Fruit fly (Drosophila melanogaster) whole organism, embryonic: ENCODE data around the gene His3.3A.

ENCODE experiments used
- CG10321 ChIP-seq: fragments of 200-800 bp; sonication (Bioruptor generic); IDR thresholded peaks from 2 replicates; pipeline ENCODE4 v1.3.6; 2022; ENCODE audit warnings: missing biosample characterization, missing genetic modification characterization
- CG11093 ChIP-seq: fragments of 200-800 bp; sonication (Bioruptor generic); IDR thresholded peaks from 3 replicates; pipeline ENCODE4 v1.3.6; 2022; ENCODE audit warnings: missing biosample characterization, missing genetic modification characterization
- CG11696 ChIP-seq: fragments of 200-800 bp; sonication (Bioruptor generic); IDR thresholded peaks from 2 replicates; pipeline ENCODE4 v1.3.6; 2022; ENCODE audit warnings: missing biosample characterization, missing genetic modification characterization
- CG13296 ChIP-seq: fragments of 200-800 bp; sonication (Bioruptor generic); optimal IDR thresholded peaks from 3 replicates; lab custom pipeline; 2018; ENCODE audit warnings: missing biosample characterization, mild to moderate bottlenecking, missing genetic modification characterization
- CG14441 ChIP-seq: fragments of 200-800 bp; sonication (Bioruptor generic); IDR thresholded peaks from 2 replicates; pipeline ENCODE4 v1.3.6; 2022; ENCODE audit warnings: missing biosample characterization, missing genetic modification characterization
- CG1602 ChIP-seq: fragments of 200-800 bp; sonication (Bioruptor generic); optimal IDR thresholded peaks from 3 replicates; lab custom pipeline; 2016; ENCODE audit warnings: missing biosample characterization, missing genetic modification characterization
- CG18764 ChIP-seq: fragments of 200-800 bp; sonication (Bioruptor generic); optimal IDR thresholded peaks from 3 replicates; lab custom pipeline; 2016; ENCODE audit warnings: missing biosample characterization, missing genetic modification characterization
- CG33213 ChIP-seq: fragments of 200-800 bp; sonication (Bioruptor generic); optimal IDR thresholded peaks from 3 replicates; lab custom pipeline; 2016; ENCODE audit warnings: missing biosample characterization, missing genetic modification characterization
- CG4820 ChIP-seq: fragments of 200-800 bp; sonication (Bioruptor generic); optimal IDR thresholded peaks from 3 replicates; lab custom pipeline; 2016; ENCODE audit warnings: missing biosample characterization, missing genetic modification characterization
- CG7839 ChIP-seq: fragments of 200-800 bp; sonication (Bioruptor generic); optimal IDR thresholded peaks from 3 replicates; lab custom pipeline; 2018; ENCODE audit warnings: missing biosample characterization, mild to moderate bottlenecking, missing genetic modification characterization, moderate library complexity
- CG7987 ChIP-seq: fragments of 200-800 bp; sonication (Bioruptor generic); optimal IDR thresholded peaks from 2 replicates; lab custom pipeline; 2018; ENCODE audit warnings: missing biosample characterization, mild to moderate bottlenecking, missing genetic modification characterization, moderate library complexity
- CTCF ChIP-seq: fragments of 200-800 bp; sonication (Bioruptor generic); optimal IDR thresholded peaks from 2 replicates; lab custom pipeline; 2017; ENCODE audit warnings: missing biosample characterization, mild to moderate bottlenecking, missing genetic modification characterization, moderate library complexity
- Camta ChIP-seq: fragments of 200-800 bp; sonication (Bioruptor generic); optimal IDR thresholded peaks from 2 replicates; lab custom pipeline; 2016; ENCODE audit warnings: missing biosample characterization, missing genetic modification characterization
- Dref ChIP-seq: fragments of 200-800 bp; sonication (Bioruptor generic); IDR thresholded peaks from 2 replicates; pipeline ENCODE4 v1.3.6; 2022; ENCODE audit warnings: missing biosample characterization, missing genetic modification characterization
- Elba2 ChIP-seq: fragments of 200-800 bp; sonication (Bioruptor generic); optimal IDR thresholded peaks from 3 replicates; lab custom pipeline; 2016; ENCODE audit warnings: missing biosample characterization, missing genetic modification characterization
- Fer2 ChIP-seq: fragments of 200-800 bp; sonication (Bioruptor generic); optimal IDR thresholded peaks from 2 replicates; lab custom pipeline; 2018; ENCODE audit warnings: missing biosample characterization, mild to moderate bottlenecking, missing genetic modification characterization, moderate library complexity
- Fer3 ChIP-seq: fragments of 200-800 bp; sonication (Bioruptor generic); optimal IDR thresholded peaks from 2 replicates; lab custom pipeline; 2018; ENCODE audit warnings: missing biosample characterization, mild to moderate bottlenecking, missing genetic modification characterization, moderate library complexity
- Gsc ChIP-seq: fragments of 200-800 bp; sonication (Bioruptor generic); IDR thresholded peaks from 2 replicates; pipeline ENCODE4 v1.3.6; 2022; ENCODE audit warnings: missing biosample characterization, missing genetic modification characterization
- HmgD ChIP-seq: fragments of 200-800 bp; sonication (Bioruptor generic); optimal IDR thresholded peaks from 3 replicates; lab custom pipeline; 2016; ENCODE audit warnings: missing biosample characterization, missing genetic modification characterization
- Kr ChIP-seq: fragments of 200-800 bp; sonication (Bioruptor generic); optimal IDR thresholded peaks from 2 replicates; lab custom pipeline; 2017; ENCODE audit warnings: missing biosample characterization, mild to moderate bottlenecking, missing genetic modification characterization
- Lhr ChIP-seq: fragments of 200-800 bp; sonication (Bioruptor generic); optimal IDR thresholded peaks from 3 replicates; lab custom pipeline; 2017; ENCODE audit warnings: mild to moderate bottlenecking, missing biosample characterization, missing genetic modification reagents, missing genetic modification characterization
- MESR4 ChIP-seq: fragments of 200-800 bp; sonication (Bioruptor generic); optimal IDR thresholded peaks from 2 replicates; lab custom pipeline; 2018; ENCODE audit warnings: missing biosample characterization, mild to moderate bottlenecking, missing genetic modification characterization, moderate library complexity
- Optix ChIP-seq: fragments of 200-800 bp; sonication (Bioruptor generic); IDR thresholded peaks from 3 replicates; pipeline ENCODE4 v1.3.6; 2022; ENCODE audit warnings: missing biosample characterization, missing genetic modification characterization
- Rfx ChIP-seq: fragments of 200-800 bp; sonication (Bioruptor generic); IDR thresholded peaks from 2 replicates; pipeline ENCODE4 v1.3.6; 2022; ENCODE audit warnings: missing biosample characterization, missing genetic modification characterization
- Side ChIP-seq: fragments of 200-800 bp; sonication (Bioruptor generic); optimal IDR thresholded peaks from 2 replicates; lab custom pipeline; 2016; ENCODE audit warnings: missing biosample characterization, missing genetic modification characterization
- Sox100B ChIP-seq: fragments of 200-800 bp; sonication (Bioruptor generic); optimal IDR thresholded peaks from 3 replicates; lab custom pipeline; 2018; ENCODE audit warnings: missing biosample characterization, mild to moderate bottlenecking, missing genetic modification characterization
- Trl ChIP-seq, 3 experiments: fragments of >200 bp in 2 of 3; fragments of 200-800 bp in 1 of 3; sonication (Bioruptor generic) in 1 of 3; optimal IDR thresholded peaks; 2 replicates in 1 of 3; 3 replicates in 2 of 3; lab custom pipeline; 2016 to 2017; ENCODE audit warnings: missing biosample characterization in 1 of 3, missing genetic modification characterization in 1 of 3
- ash1 ChIP-seq: fragments of 200-800 bp; sonication (Bioruptor generic); optimal IDR thresholded peaks from 2 replicates; lab custom pipeline; 2018; ENCODE audit warnings: missing biosample characterization, mild to moderate bottlenecking, missing genetic modification characterization
- bigmax ChIP-seq: fragments of 200-800 bp; sonication (Bioruptor generic); optimal IDR thresholded peaks from 2 replicates; lab custom pipeline; 2018; ENCODE audit warnings: missing biosample characterization, mild to moderate bottlenecking, missing genetic modification characterization
- cad ChIP-seq: fragments of >200 bp; optimal IDR thresholded peaks from 2 replicates; lab custom pipeline; 2017; ENCODE audit warnings: missing biosample characterization, missing genetic modification characterization
- cas ChIP-seq: fragments of 200-800 bp; sonication (Bioruptor generic); IDR thresholded peaks from 2 replicates; pipeline ENCODE4 v1.3.6; 2022; ENCODE audit warnings: missing biosample characterization, missing genetic modification characterization
- caup ChIP-seq: fragments of 200-800 bp; sonication (Bioruptor generic); optimal IDR thresholded peaks from 3 replicates; lab custom pipeline; 2017; ENCODE audit warnings: missing biosample characterization, mild to moderate bottlenecking, missing genetic modification characterization, moderate library complexity; ENCODE audit not compliant: severe bottlenecking
- crol ChIP-seq: fragments of 200-800 bp; sonication (Bioruptor generic); IDR thresholded peaks from 2 replicates; pipeline ENCODE4 v1.3.6; 2022; ENCODE audit warnings: missing biosample characterization, missing genetic modification characterization
- dan ChIP-seq: fragments of 200-800 bp; sonication (Bioruptor generic); IDR thresholded peaks from 2 replicates; pipeline ENCODE4 v1.3.6; 2022; ENCODE audit warnings: missing biosample characterization, missing genetic modification characterization
- danr ChIP-seq: fragments of 200-800 bp; sonication (Bioruptor generic); IDR thresholded peaks from 2 replicates; pipeline ENCODE4 v1.3.6; 2022; ENCODE audit warnings: missing biosample characterization, missing genetic modification characterization
- ems ChIP-seq: fragments of 200-800 bp; sonication (Bioruptor generic); optimal IDR thresholded peaks from 3 replicates; lab custom pipeline; 2016; ENCODE audit warnings: missing biosample characterization, missing genetic modification characterization
- fd102C ChIP-seq: fragments of 200-800 bp; sonication (Bioruptor generic); optimal IDR thresholded peaks from 2 replicates; lab custom pipeline; 2018; ENCODE audit warnings: missing biosample characterization, mild to moderate bottlenecking, missing genetic modification characterization, moderate library complexity
- her ChIP-seq: fragments of 200-800 bp; sonication (Bioruptor generic); optimal IDR thresholded peaks from 2 replicates; lab custom pipeline; 2016; ENCODE audit warnings: missing biosample characterization, missing genetic modification characterization
- nau ChIP-seq: fragments of 200-800 bp; sonication (Bioruptor generic); optimal IDR thresholded peaks from 3 replicates; lab custom pipeline; 2017; ENCODE audit warnings: missing biosample characterization, mild to moderate bottlenecking, missing genetic modification characterization, missing genetic modification reagents
- oc ChIP-seq: fragments of 200-800 bp; sonication (Bioruptor generic); optimal IDR thresholded peaks from 2 replicates; lab custom pipeline; 2018; ENCODE audit warnings: missing biosample characterization, mild to moderate bottlenecking, missing genetic modification characterization, moderate library complexity
- pb ChIP-seq: fragments of 200-800 bp; sonication (Bioruptor generic); optimal IDR thresholded peaks from 3 replicates; lab custom pipeline; 2016; ENCODE audit warnings: missing biosample characterization, missing genetic modification characterization
- rib ChIP-seq: fragments of 200-800 bp; sonication (Bioruptor generic); IDR thresholded peaks from 2 replicates; pipeline ENCODE4 v1.3.6; 2022; ENCODE audit warnings: missing biosample characterization, missing genetic modification characterization
- seq ChIP-seq: fragments of 200-800 bp; sonication (Bioruptor generic); IDR thresholded peaks from 2 replicates; pipeline ENCODE4 v1.3.6; 2022; ENCODE audit warnings: missing biosample characterization, missing genetic modification characterization
- slou ChIP-seq: fragments of 200-800 bp; sonication (Bioruptor generic); optimal IDR thresholded peaks from 3 replicates; lab custom pipeline; 2016; ENCODE audit warnings: missing biosample characterization, missing genetic modification characterization
- stwl ChIP-seq: fragments of 200-800 bp; sonication (Bioruptor generic); optimal IDR thresholded peaks from 3 replicates; lab custom pipeline; 2018; ENCODE audit warnings: missing biosample characterization, mild to moderate bottlenecking, missing genetic modification characterization, moderate library complexity
- tna ChIP-seq: fragments of 200-800 bp; sonication (Bioruptor generic); IDR thresholded peaks from 2 replicates; pipeline ENCODE4 v1.3.6; 2022; ENCODE audit warnings: missing biosample characterization, missing genetic modification characterization; ENCODE audit not compliant: partially characterized antibody
- tup ChIP-seq: fragments of 200-800 bp; sonication (Bioruptor generic); optimal IDR thresholded peaks from 2 replicates; lab custom pipeline; 2016; ENCODE audit warnings: missing biosample characterization, mild to moderate bottlenecking, missing genetic modification characterization, moderate library complexity

Gene His3.3A

dm6 chr2L:5063936-5064335, 9.1 kb downstream of the His3.3A start (continued):
- TF ChIP-seq Trl (optimal IDR thresholded peaks at IDR 0.05; lab: Kevin White, UChicago), result peak in 1 of 2 experiments; percentile 20
- no peak for TF ChIP-seq Trl (GFP tag; optimal IDR thresholded peaks at IDR 0.05; lab: Kevin White, UChicago)

dm6 chr2L:5070797-5071579, 16.1 kb downstream of the His3.3A start, which contains the start of gene RpL37A:
Gene RpL37A (plus strand): TSS chr2L:5070957.
- TF ChIP-seq cas (peak; percentile 57; the same call in 1 of the 2 replicates), MESR4 (GFP tag; lab: Kevin White, UChicago) (peak; percentile 98), CG7987 (peak; percentile 96), CG14441 (peak; percentile 57; the same call in 1 of the 2 replicates), her (GFP tag; lab: Kevin White, UChicago) (peak; percentile 92), Camta (GFP tag; lab: Kevin White, UChicago) (peak; percentile 86), ems (peak; percentile 85), CG11093 (GFP tag; lab: Robert Waterston, UW) (no peak), CG4820 (peak; percentile 53), CG33213 (peak; percentile 96), Fer2 (peak; percentile 41), pb (GFP tag; lab: Kevin White, UChicago) (peak; percentile 79), danr (GFP tag; lab: Robert Waterston, UW) (peak; percentile 30; the same call in 1 of the 2 replicates), oc (tag; lab: Kevin White, UChicago) (no peak), stwl (peak; percentile 79), bigmax (GFP tag; lab: Kevin White, UChicago) (peak; percentile 80), fd102C (GFP tag; lab: Kevin White, UChicago) (peak; percentile 60), rib (GFP tag; lab: Robert Waterston, UW) (peak; percentile 62; the same call in 1 of the 2 replicates), Fer3 (tag; lab: Kevin White, UChicago) (peak; percentile 79), seq (GFP tag; lab: Robert Waterston, UW) (peak; percentile 80), dan (GFP tag; lab: Robert Waterston, UW) (no peak), tna (GFP tag; lab: Robert Waterston, UW) (no peak), CG13296 (GFP tag; lab: Kevin White, UChicago) (peak; percentile 89), Side (GFP tag; lab: Kevin White, UChicago) (peak; percentile 87), CG18764 (GFP tag; lab: Kevin White, UChicago) (peak; percentile 78), Rfx (peak; percentile 87), Sox100B (GFP tag; lab: Kevin White, UChicago) (peak; percentile 80), crol (GFP tag; lab: Robert Waterston, UW) (0 out of 2 replicates have a peak, but pooled peaks have one; percentile 21), Kr (GFP tag; lab: Kevin White, UChicago) (peak; percentile 35), Dref (GFP tag; lab: Robert Waterston, UW) (peak; percentile 76), Optix (peak; percentile 76), tup (peak; percentile 30), CG10321 (GFP tag; lab: Robert Waterston, UW) (peak; percentile 58; the same call in 1 of the 2 replicates), Lhr (GFP tag; lab: Kevin White, UChicago) (peak; percentile 92), cad (GFP tag; lab: Kevin White, UChicago) (no peak), slou (GFP tag; lab: Kevin White, UChicago) (peak; percentile 79), CG11696 (0 out of 2 replicates have a peak, but pooled peaks have one; percentile 32), CTCF (GFP tag; lab: Kevin White, UChicago) (peak; percentile 70), nau (peak; percentile 87), Elba2 (no peak), ash1 (peak; percentile 74), CG7839 (tag; lab: Kevin White, UChicago) (peak; percentile 72), HmgD (peak; percentile 65), CG1602 (GFP tag; lab: Kevin White, UChicago) (no peak), caup (GFP tag; lab: Kevin White, UChicago) (peak; percentile 95), Gsc (no peak)
